Fruit fly (Drosophila melanogaster) whole organism: ENCODE data around the gene ine.

Experiments used
- CG8478 ChIP-seq: fragments of >200 bp; optimal IDR thresholded peaks from 2 replicates; lab custom pipeline; 2018; ENCODE audit warnings: inconsistent platforms
- Dll ChIP-seq: fragments of >200 bp; optimal IDR thresholded peaks from 2 replicates; lab custom pipeline; 2017
- EcR ChIP-seq, 2 experiments: fragments of >200 bp; optimal IDR thresholded peaks; 2 replicates each; lab custom pipeline; 2017; ENCODE audit warnings: missing biosample characterization in 2 of 2, missing genetic modification characterization in 2 of 2, missing genetic modification reagents in 2 of 2
- pan ChIP-seq: fragments of >200 bp; optimal IDR thresholded peaks from 2 replicates; lab custom pipeline; 2017
- psq ChIP-seq: fragments of >200 bp; optimal IDR thresholded peaks from 2 replicates; lab custom pipeline; 2017
- usp ChIP-seq: fragments of >200 bp; optimal IDR thresholded peaks from 2 replicates; lab custom pipeline; 2017; ENCODE audit warnings: missing biosample characterization, missing genetic modification characterization, mixed read lengths

ine gene

dm6 chr2L:4448582-4449016, 28.2 kb downstream of the ine start, which contains the start of gene MFS18:
TSS of gene MFS18 (minus strand) at chr2L:4448635.
- TF ChIP-seq usp (no peak), pan (lab: Kevin White, UChicago) (no peak), psq (lab: Kevin White, UChicago) (no peak), CG8478 (lab: Kevin White, UChicago) (no peak), Dll (lab: Kevin White, UChicago) (no peak), EcR (GFP tag; optimal IDR thresholded peaks at IDR 0.05; lab: Kevin White, UChicago) (no peak)

DNA sequence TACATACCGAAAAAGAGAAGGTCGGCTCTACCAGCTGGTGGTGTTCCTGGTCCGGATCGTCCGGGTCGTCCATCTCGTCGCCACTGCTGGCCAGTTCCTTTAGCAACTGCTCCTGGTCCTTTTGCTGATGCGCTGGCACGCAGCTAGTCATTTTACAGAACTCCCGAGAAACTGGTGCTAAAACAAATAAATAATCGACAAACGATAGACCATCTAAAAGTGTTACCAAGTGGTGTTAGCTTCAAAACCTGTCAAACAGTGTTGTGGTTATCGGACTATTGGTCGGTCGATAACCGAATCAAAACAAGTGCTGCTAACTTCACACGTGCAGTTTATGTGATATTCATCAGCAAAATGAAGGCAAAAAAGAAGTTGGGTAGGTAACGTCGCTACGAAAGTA, 32.4 kb downstream of the ine start, which contains the start of the genes morgue and Elp3:
Gene morgue (minus strand): TSS at position 224 of the 400 bp plus-strand sequence.
Gene Elp3 (plus strand): TSS at position 276 of the 400 bp plus-strand sequence.
- TF ChIP-seq pan (lab: Kevin White, UChicago) (no peak), Dll (lab: Kevin White, UChicago) (no peak), EcR (GFP tag; optimal IDR thresholded peaks at IDR 0.05; lab: Kevin White, UChicago) (no peak), psq (lab: Kevin White, UChicago) (no peak), CG8478 (lab: Kevin White, UChicago) (no peak), usp (no peak)

- TF ChIP-seq pan (lab: Kevin White, UChicago): no peak
Observed at dm6 chr2L:4442010-4442587, 34.7 kb downstream of the ine start, which contains the start of the genes Sfp24F and CG15432. TSS of gene Sfp24F (minus strand) at chr2L:4442060. TSS of gene CG15432 (plus strand) at chr2L:4442320.

DNA sequence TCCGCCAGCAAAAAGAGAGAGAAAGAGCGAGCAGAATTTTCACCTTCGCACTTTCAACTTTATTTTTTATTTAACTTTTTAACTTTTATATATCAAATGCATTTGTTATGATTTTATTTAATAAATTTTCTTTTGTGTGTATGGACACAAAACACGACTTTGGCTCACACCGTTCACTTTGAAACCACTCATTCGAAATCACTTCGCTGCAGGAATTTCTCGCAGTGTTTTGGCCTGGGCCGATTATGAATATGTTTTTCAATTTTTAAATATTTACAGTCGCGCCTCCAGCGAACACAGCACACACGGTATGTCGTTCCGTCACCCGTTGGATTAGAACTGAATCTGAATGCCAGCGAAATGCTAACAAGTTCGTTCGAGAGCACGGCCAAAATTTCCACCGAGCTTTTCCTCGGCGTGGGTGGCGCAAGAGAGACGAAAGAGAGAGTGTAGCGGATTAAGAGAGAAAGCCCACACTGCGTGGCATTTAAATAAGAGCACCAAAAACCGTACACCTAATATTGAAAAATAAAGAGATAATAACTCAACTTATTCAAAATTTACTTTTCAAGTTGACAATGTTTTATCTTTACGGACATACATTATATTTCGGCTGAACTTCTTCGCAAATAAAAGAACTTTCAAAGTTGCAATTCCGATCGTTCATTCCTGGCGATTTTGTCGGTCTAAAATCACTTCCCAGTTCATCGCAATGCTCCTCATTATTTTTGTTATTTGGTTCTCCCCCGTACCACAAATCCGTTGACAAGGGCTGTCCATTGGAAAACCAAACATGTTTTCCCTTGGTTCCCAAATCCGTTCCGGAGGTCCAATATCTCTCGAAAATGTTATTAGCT, 35.7 kb downstream of the ine start, which contains the start of gene CG15431:
Gene CG15431 (minus strand): TSS at position 402 of the 857 bp plus-strand sequence.
- TF ChIP-seq pan (lab: Kevin White, UChicago): no peak
- no peak for TF ChIP-seq CG8478 (lab: Kevin White, UChicago)
- no peak for TF ChIP-seq Dll (lab: Kevin White, UChicago)
- TF ChIP-seq EcR (GFP tag; optimal IDR thresholded peaks at IDR 0.05; lab: Kevin White, UChicago): no peak
- TF ChIP-seq usp: no peak
- TF ChIP-seq psq (lab: Kevin White, UChicago): no peak

DNA sequence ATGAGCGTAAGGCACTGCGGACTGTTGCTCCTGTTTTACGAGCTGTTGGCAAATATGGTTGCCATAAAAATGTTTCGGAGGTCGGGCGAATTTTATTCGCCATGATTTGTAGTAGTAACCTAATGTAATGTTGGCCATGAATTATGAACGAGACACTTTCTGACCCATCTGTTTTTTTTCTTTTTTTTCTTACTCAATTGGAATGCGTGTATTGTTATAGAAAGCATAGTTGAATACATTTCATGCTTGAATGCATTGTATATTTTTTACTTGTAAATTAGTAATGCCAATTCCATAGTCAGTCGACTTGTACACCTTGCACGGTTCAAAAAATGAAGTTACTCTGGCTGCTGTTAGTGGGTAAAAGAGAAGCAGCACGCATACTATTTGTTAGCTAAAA, 39.3 kb downstream of the ine start, which contains the start of gene CG43056:
Gene CG43056 (plus strand): TSS at position 301 of the 400 bp plus-strand sequence.
- TF ChIP-seq usp: no peak
- TF ChIP-seq pan (lab: Kevin White, UChicago): no peak
- no peak for TF ChIP-seq Dll (lab: Kevin White, UChicago)
- no peak for TF ChIP-seq EcR (GFP tag; optimal IDR thresholded peaks at IDR 0.05; lab: Kevin White, UChicago)
- no peak for TF ChIP-seq CG8478 (lab: Kevin White, UChicago)
- no peak for TF ChIP-seq psq (lab: Kevin White, UChicago)

dm6 chr2L:4433608-4434007, 43.2 kb downstream of the ine start, which contains the start of the genes CG34177 and CG34178:
TSS of gene CG34177 (plus strand) at chr2L:4433908.
TSS of gene CG34178 (plus strand) at chr2L:4433908.
- TF ChIP-seq Dll (lab: Kevin White, UChicago) (no peak), psq (lab: Kevin White, UChicago) (no peak)

- TF ChIP-seq CG8478 (lab: Kevin White, UChicago) (no peak), Dll (lab: Kevin White, UChicago) (no peak), EcR (GFP tag; optimal IDR thresholded peaks at IDR 0.05; lab: Kevin White, UChicago) (no peak), pan (lab: Kevin White, UChicago) (no peak), usp (no peak), psq (lab: Kevin White, UChicago) (no peak)
Observed at dm6 chr2L:4422154-4422553, 54.7 kb downstream of the ine start.

- TF ChIP-seq pan (lab: Kevin White, UChicago): no peak
- TF ChIP-seq usp: no peak
- no peak for TF ChIP-seq Dll (lab: Kevin White, UChicago)
- TF ChIP-seq psq (lab: Kevin White, UChicago): no peak
- TF ChIP-seq EcR (GFP tag; optimal IDR thresholded peaks at IDR 0.05; lab: Kevin White, UChicago): no peak
- TF ChIP-seq CG8478 (lab: Kevin White, UChicago): no peak
Observed at dm6 chr2L:4418819-4419218, 58.0 kb downstream of the ine start.
